Fruit fly (Drosophila melanogaster): Measurements from ENCODE around the gene COX5A.
A peak's percentile ranks its signal among the peaks of the same experiment; 100 is the strongest.

COX5A gene

DNA sequence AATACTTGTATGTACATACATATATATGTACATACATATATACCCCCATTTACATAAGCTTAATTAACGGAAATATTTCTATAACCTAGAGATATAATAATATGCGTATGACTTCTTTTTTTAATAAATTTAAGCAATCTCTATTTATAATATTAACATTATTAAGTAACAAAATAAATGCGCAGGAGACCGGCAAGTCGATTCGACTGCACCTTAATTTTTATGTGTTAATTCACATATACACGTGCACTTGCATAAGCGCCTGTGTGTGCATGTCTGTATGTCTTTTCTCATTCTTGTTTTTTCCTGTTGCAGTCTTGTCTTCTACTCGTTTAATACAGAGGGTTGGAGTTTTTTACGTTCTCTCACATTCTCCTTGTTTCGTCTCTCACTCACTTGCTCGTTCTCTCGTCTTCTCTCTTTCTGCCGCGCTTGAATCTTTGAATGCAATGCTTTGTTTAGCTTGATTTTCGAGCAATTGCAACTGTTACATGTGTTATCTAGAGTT, 38.9 kb upstream of the COX5A start (continued):
- TF ChIP-seq CoRest (tag; optimal IDR thresholded peaks at IDR 0.05), result peak; percentile 96
- TF ChIP-seq Atf-2 (GFP tag; optimal IDR thresholded peaks at IDR 0.05), result peak; percentile 30
- TF ChIP-seq Awh (GFP tag; IDR thresholded peaks at IDR 0.05), result peak; percentile 85
- TF ChIP-seq bbx (GFP tag; IDR thresholded peaks at IDR 0.05; ENCODE audit: partially characterized antibody), result no peak
- peak in 1 of 2 experiments; percentile 12 for TF ChIP-seq tll (GFP tag; optimal IDR thresholded peaks at IDR 0.05)
- TF ChIP-seq Sin3A (optimal IDR thresholded peaks at IDR 0.05), result no peak
- no peak for TF ChIP-seq Sry-δ (GFP tag; optimal IDR thresholded peaks at IDR 0.05)
- no peak for TF ChIP-seq vfl (GFP tag; optimal IDR thresholded peaks at IDR 0.05)
- TF ChIP-seq CG7786 (GFP tag; optimal IDR thresholded peaks at IDR 0.05), result no peak
- peak; percentile 87 for TF ChIP-seq CG12942 (GFP tag; optimal IDR thresholded peaks at IDR 0.05)
- peak; percentile 83 for TF ChIP-seq ranshi (GFP tag; IDR thresholded peaks at IDR 0.05)
- TF ChIP-seq CG13424 (tag; optimal IDR thresholded peaks at IDR 0.05), result peak; percentile 94
- TF ChIP-seq CG9932 (GFP tag; IDR thresholded peaks at IDR 0.05), result no peak
- TF ChIP-seq C15 (GFP tag; IDR thresholded peaks at IDR 0.05), result no peak
- TF ChIP-seq Dll (GFP tag; IDR thresholded peaks at IDR 0.05; ENCODE audit: partially characterized antibody), result no peak
- peak; percentile 91 for TF ChIP-seq twi (tag; optimal IDR thresholded peaks at IDR 0.05)
- peak; percentile 78 for TF ChIP-seq CG7357 (GFP tag; IDR thresholded peaks at IDR 0.05)
- TF ChIP-seq az2 (GFP tag; optimal IDR thresholded peaks at IDR 0.05), result peak; percentile 95
- peak; percentile 83 for TF ChIP-seq ind (GFP tag; optimal IDR thresholded peaks at IDR 0.05)
- TF ChIP-seq D (optimal IDR thresholded peaks at IDR 0.05), result no peak
- TF ChIP-seq D (GFP tag; optimal IDR thresholded peaks at IDR 0.05), result peak; percentile 98
- peak; percentile 87 for TF ChIP-seq CG10431 (GFP tag; optimal IDR thresholded peaks at IDR 0.05)
- no peak for TF ChIP-seq knrl (GFP tag; IDR thresholded peaks at IDR 0.05; ENCODE audit: partially characterized antibody)
- TF ChIP-seq CG2889 (GFP tag; IDR thresholded peaks at IDR 0.05), result peak; percentile 51; the same call in 1 of the 3 replicates
- TF ChIP-seq ap (GFP tag; IDR thresholded peaks at IDR 0.05), result peak; percentile 75; the same call in 1 of the 2 replicates
- TF ChIP-seq Adf1 (GFP tag; IDR thresholded peaks at IDR 0.05), result no peak
- no peak for TF ChIP-seq mld (GFP tag; IDR thresholded peaks at IDR 0.05; ENCODE audit: partially characterized antibody)
- peak; percentile 86 for TF ChIP-seq lmd (GFP tag; IDR thresholded peaks at IDR 0.05)
- peak; percentile 94 for TF ChIP-seq CG11504 (tag; optimal IDR thresholded peaks at IDR 0.05)
- TF ChIP-seq eyg (GFP tag; optimal IDR thresholded peaks at IDR 0.05), result no peak
- no peak for TF ChIP-seq sc (optimal IDR thresholded peaks at IDR 0.05)
- peak; percentile 97 for TF ChIP-seq sc (GFP tag; optimal IDR thresholded peaks at IDR 0.05)
- peak; percentile 78 for TF ChIP-seq B-H1 (GFP tag; IDR thresholded peaks at IDR 0.05)
- TF ChIP-seq HmgD (GFP tag; optimal IDR thresholded peaks at IDR 0.05), result no peak
- TF ChIP-seq CG14965 (GFP tag; optimal IDR thresholded peaks at IDR 0.05; ENCODE audit: borderline replicate concordance), result no peak
- TF ChIP-seq Tbp (GFP tag; optimal IDR thresholded peaks at IDR 0.05), result no peak
- no peak for TF ChIP-seq gsb (GFP tag; IDR thresholded peaks at IDR 0.05)
- TF ChIP-seq en (GFP tag; optimal IDR thresholded peaks at IDR 0.05), result no peak
- peak; percentile 19 for TF ChIP-seq Fer2 (tag; optimal IDR thresholded peaks at IDR 0.05)
- TF ChIP-seq odd (GFP tag; optimal IDR thresholded peaks at IDR 0.05), result peak; percentile 81
- TF ChIP-seq Ssrp (tag; optimal IDR thresholded peaks at IDR 0.05), result peak; percentile 97
- TF ChIP-seq pb (GFP tag; optimal IDR thresholded peaks at IDR 0.05), result no peak
- peak; percentile 91 to 98 for TF ChIP-seq bsh (GFP tag; optimal IDR thresholded peaks at IDR 0.05)
- TF ChIP-seq nom (GFP tag; optimal IDR thresholded peaks at IDR 0.05), result peak; percentile 86
- peak; percentile 85 for TF ChIP-seq MTF-1 (GFP tag; optimal IDR thresholded peaks at IDR 0.05; ENCODE audit: borderline replicate concordance)
- no peak for TF ChIP-seq CG8089 (GFP tag; optimal IDR thresholded peaks at IDR 0.05)
- TF ChIP-seq kay (GFP tag; optimal IDR thresholded peaks at IDR 0.05), result peak; percentile 79
- TF ChIP-seq tna (GFP tag; IDR thresholded peaks at IDR 0.05; ENCODE audit: partially characterized antibody), result no peak
- peak; percentile 94 for TF ChIP-seq CG10209 (GFP tag; optimal IDR thresholded peaks at IDR 0.05)
- TF ChIP-seq Usf (GFP tag; optimal IDR thresholded peaks at IDR 0.05), result peak; percentile 95
- peak; percentile 95 for TF ChIP-seq Hr3 (GFP tag; optimal IDR thresholded peaks at IDR 0.05)

All from whole organism, embryonic.